Worm (Caenorhabditis elegans) whole organism, L3 larva: ENCODE data around the gene Y17G7B.18.

Experiments
- elt-3 ChIP-seq, 3 experiments: fragments of 150-350 bp in 1 of 3; sonication (generic microtip) in 2 of 3; optimal IDR thresholded peaks; 2 replicates in 2 of 3; 4 replicates in 1 of 3; lab custom pipeline; 2014 to 2017; ENCODE audit warnings: missing biosample characterization in 3 of 3, missing genetic modification characterization in 3 of 3
- fkh-10 ChIP-seq: sonication (generic microtip); optimal IDR thresholded peaks from 2 replicates; lab custom pipeline; 2017; ENCODE audit warnings: missing biosample characterization, missing genetic modification reagents, missing genetic modification characterization
- jun-1 ChIP-seq: fragments of 150-350 bp; optimal IDR thresholded peaks from 2 replicates; lab custom pipeline; 2014; ENCODE audit warnings: missing biosample characterization, missing genetic modification reagents, missing genetic modification characterization
- nhr-12 ChIP-seq: fragments of 150-350 bp; optimal IDR thresholded peaks from 2 replicates; lab custom pipeline; 2014; ENCODE audit warnings: missing biosample characterization, missing genetic modification characterization
- pha-4 ChIP-seq: fragments of 150-350 bp; optimal IDR thresholded peaks from 2 replicates; lab custom pipeline; 2014; ENCODE audit warnings: missing biosample characterization, missing genetic modification reagents, missing genetic modification characterization
- ztf-4 ChIP-seq: fragments of 150-350 bp; optimal IDR thresholded peaks from 2 replicates; lab custom pipeline; 2014; ENCODE audit warnings: missing biosample characterization, missing genetic modification characterization

- TF ChIP-seq nhr-12 (tag; lab: Kevin White, UChicago) (no peak), elt-3 (tag; optimal IDR thresholded peaks at IDR 0.05; lab: Kevin White, UChicago) (no peak), fkh-10 (GFP tag; lab: Kevin White, UChicago) (no peak), jun-1 (tag; lab: Kevin White, UChicago) (no peak), ztf-4 (tag; lab: Kevin White, UChicago) (no peak), pha-4 (tag; lab: Kevin White, UChicago) (peak; percentile 1)
Measured at ce11 chrII:12099889-12100288, 7.8 kb downstream of the Y17G7B.18 start, which contains the start of gene Y17G7B.17.
